Fruit fly (Drosophila melanogaster) whole organism, embryonic: ENCODE results near the gene Ubi-p63E.

ENCODE experiments used
- Asciz ChIP-seq: fragments of 200-800 bp; sonication (Bioruptor generic); optimal IDR thresholded peaks from 2 replicates; lab custom pipeline; 2017; ENCODE audit warnings: missing biosample characterization, mild to moderate bottlenecking, missing genetic modification characterization, missing genetic modification reagents
- CG10565 ChIP-seq: fragments of 200-800 bp; sonication (Bioruptor generic); optimal IDR thresholded peaks from 3 replicates; lab custom pipeline; 2016; ENCODE audit warnings: missing biosample characterization, mild to moderate bottlenecking, missing genetic modification characterization
- CG11398 ChIP-seq: fragments of 200-800 bp; sonication (Bioruptor generic); optimal IDR thresholded peaks from 2 replicates; lab custom pipeline; 2016; ENCODE audit warnings: missing biosample characterization, missing genetic modification characterization
- CG11560 ChIP-seq: fragments of 200-800 bp; sonication (Bioruptor generic); IDR thresholded peaks from 3 replicates; pipeline ENCODE4 v1.3.6; 2022; ENCODE audit warnings: missing biosample characterization, missing genetic modification characterization
- CG11695 ChIP-seq: fragments of 200-800 bp; sonication (Bioruptor generic); IDR thresholded peaks from 3 replicates; pipeline ENCODE4 v1.3.6; 2022; ENCODE audit warnings: missing biosample characterization, missing genetic modification characterization
- CG12659 ChIP-seq: fragments of 200-800 bp; sonication (Bioruptor generic); optimal IDR thresholded peaks from 3 replicates; lab custom pipeline; 2017; ENCODE audit warnings: mild to moderate bottlenecking, missing biosample characterization, missing genetic modification reagents, missing genetic modification characterization
- CG16815 ChIP-seq: fragments of 200-800 bp; sonication (Bioruptor generic); optimal IDR thresholded peaks from 3 replicates; lab custom pipeline; 2017; ENCODE audit warnings: missing biosample characterization, mild to moderate bottlenecking, missing genetic modification characterization
- CG17359 ChIP-seq: fragments of 200-800 bp; sonication (Bioruptor generic); optimal IDR thresholded peaks from 3 replicates; lab custom pipeline; 2018; ENCODE audit warnings: missing biosample characterization, mild to moderate bottlenecking, missing genetic modification characterization, moderate library complexity
- CG17361 ChIP-seq: fragments of 200-800 bp; sonication (Bioruptor generic); IDR thresholded peaks from 3 replicates; pipeline ENCODE4 v1.3.6; 2022; ENCODE audit warnings: missing biosample characterization, missing genetic modification characterization
- CG18011 ChIP-seq: fragments of 200-800 bp; sonication (Bioruptor generic); optimal IDR thresholded peaks from 2 replicates; lab custom pipeline; 2017; ENCODE audit warnings: missing biosample characterization, missing genetic modification characterization, mild to moderate bottlenecking, moderate library complexity, missing genotype
- CG18476 ChIP-seq: fragments of 200-800 bp; sonication (Bioruptor generic); optimal IDR thresholded peaks from 2 replicates; lab custom pipeline; 2016; ENCODE audit warnings: missing biosample characterization, mild to moderate bottlenecking, missing genetic modification characterization
- CG2202 ChIP-seq: fragments of 200-800 bp; sonication (Bioruptor generic); optimal IDR thresholded peaks from 2 replicates; lab custom pipeline; 2018; ENCODE audit warnings: missing biosample characterization, mild to moderate bottlenecking, missing genetic modification characterization
- CG30020 ChIP-seq: fragments of 200-800 bp; optimal IDR thresholded peaks from 2 replicates; lab custom pipeline; 2019; ENCODE audit warnings: missing biosample characterization, mild to moderate bottlenecking, missing genetic modification characterization, moderate library complexity
- CG34376 ChIP-seq: fragments of 200-800 bp; sonication (Bioruptor generic); optimal IDR thresholded peaks from 2 replicates; lab custom pipeline; 2018; ENCODE audit warnings: missing biosample characterization, mild to moderate bottlenecking, missing genetic modification characterization
- CG3847 ChIP-seq: fragments of 200-800 bp; sonication (Bioruptor generic); IDR thresholded peaks from 2 replicates; pipeline ENCODE4 v1.3.6; 2022; ENCODE audit warnings: missing biosample characterization, missing genetic modification characterization
- CG4282 ChIP-seq: fragments of 200-800 bp; sonication (Bioruptor generic); optimal IDR thresholded peaks from 2 replicates; lab custom pipeline; 2016; ENCODE audit warnings: missing biosample characterization, missing genetic modification characterization
- CG4854 ChIP-seq: fragments of 200-800 bp; sonication (Bioruptor generic); optimal IDR thresholded peaks from 2 replicates; lab custom pipeline; 2016; ENCODE audit warnings: missing biosample characterization, missing genetic modification characterization, inconsistent platforms
- CG6683 ChIP-seq: fragments of 200-800 bp; sonication (Bioruptor generic); optimal IDR thresholded peaks from 2 replicates; lab custom pipeline; 2017; ENCODE audit warnings: missing biosample characterization, mild to moderate bottlenecking, missing genetic modification characterization, missing genetic modification reagents
- CG7745 ChIP-seq: fragments of 200-800 bp; sonication (Bioruptor generic); optimal IDR thresholded peaks from 2 replicates; lab custom pipeline; 2018; ENCODE audit warnings: missing biosample characterization, mild to moderate bottlenecking, missing genetic modification characterization, moderate library complexity
- CG8388 ChIP-seq: fragments of 200-800 bp; sonication (Bioruptor generic); optimal IDR thresholded peaks from 2 replicates; lab custom pipeline; 2019; ENCODE audit warnings: missing biosample characterization, mild to moderate bottlenecking, missing genetic modification characterization, moderate library complexity
- CG9876 ChIP-seq: fragments of 200-800 bp; sonication (Bioruptor generic); optimal IDR thresholded peaks from 2 replicates; lab custom pipeline; 2016; ENCODE audit warnings: missing biosample characterization, missing genetic modification characterization
- Camta ChIP-seq: fragments of 200-800 bp; sonication (Bioruptor generic); optimal IDR thresholded peaks from 2 replicates; lab custom pipeline; 2016; ENCODE audit warnings: missing biosample characterization, missing genetic modification characterization
- Dbx ChIP-seq: fragments of 200-800 bp; sonication (Bioruptor generic); IDR thresholded peaks from 3 replicates; pipeline ENCODE4 v1.3.6; 2022; ENCODE audit warnings: missing biosample characterization, missing genetic modification characterization
- Dip2 ChIP-seq: fragments of 200-800 bp; sonication (Bioruptor generic); IDR thresholded peaks from 2 replicates; pipeline ENCODE4 v1.3.6; 2022; ENCODE audit warnings: missing biosample characterization, missing genetic modification characterization
- Doc2 ChIP-seq: fragments of 200-800 bp; sonication (Bioruptor generic); IDR thresholded peaks from 2 replicates; pipeline ENCODE4 v1.3.6; 2022; ENCODE audit warnings: missing biosample characterization, missing genetic modification characterization
- Drgx ChIP-seq: fragments of 200-800 bp; sonication (Bioruptor generic); IDR thresholded peaks from 2 replicates; pipeline ENCODE4 v1.3.6; 2022; ENCODE audit warnings: missing biosample characterization, missing genetic modification characterization
- Eip74EF ChIP-seq, 2 experiments: fragments of 200-800 bp in 1 of 2; fragments of >200 bp in 1 of 2; sonication (Bioruptor generic) in 1 of 2; optimal IDR thresholded peaks; 2 replicates each; lab custom pipeline; 2017 to 2019; ENCODE audit warnings: missing biosample characterization in 2 of 2, missing genetic modification characterization in 2 of 2, mild to moderate bottlenecking in 1 of 2, moderate library complexity in 1 of 2
- Ets97D ChIP-seq: fragments of 200-800 bp; sonication (Bioruptor generic); optimal IDR thresholded peaks from 3 replicates; lab custom pipeline; 2016; ENCODE audit warnings: missing biosample characterization, missing genetic modification characterization
- H15 ChIP-seq: fragments of 200-800 bp; sonication (Bioruptor generic); IDR thresholded peaks from 3 replicates; pipeline ENCODE4 v1.3.6; 2022; ENCODE audit warnings: missing biosample characterization, missing genetic modification characterization
- HLH3B ChIP-seq: fragments of 200-800 bp; sonication (Bioruptor generic); IDR thresholded peaks from 2 replicates; pipeline ENCODE4 v1.3.6; 2022; ENCODE audit warnings: missing biosample characterization, missing genetic modification characterization
- Hr78 ChIP-seq, 2 experiments: fragments of 200-800 bp in 1 of 2; fragments of >200 bp in 1 of 2; sonication (Bioruptor generic) in 1 of 2; optimal IDR thresholded peaks; 2 replicates each; lab custom pipeline; 2017 to 2019; ENCODE audit warnings: missing biosample characterization in 2 of 2, missing genetic modification characterization in 2 of 2, mild to moderate bottlenecking in 1 of 2, moderate library complexity in 1 of 2
- Hsf ChIP-seq: fragments of 200-800 bp; sonication (Bioruptor generic); optimal IDR thresholded peaks from 3 replicates; lab custom pipeline; 2016; ENCODE audit warnings: missing biosample characterization, missing genetic modification characterization
- Jarid2 ChIP-seq: fragments of 200-800 bp; sonication (Bioruptor generic); optimal IDR thresholded peaks from 3 replicates; lab custom pipeline; 2017; ENCODE audit warnings: mild to moderate bottlenecking, missing biosample characterization, missing genetic modification reagents, missing genetic modification characterization
- Lpt ChIP-seq: fragments of >200 bp; optimal IDR thresholded peaks from 2 replicates; lab custom pipeline; 2018; ENCODE audit warnings: missing biosample characterization, missing genetic modification characterization
- Mad ChIP-seq: fragments of 200-800 bp; sonication (Bioruptor generic); optimal IDR thresholded peaks from 2 replicates; lab custom pipeline; 2016; ENCODE audit warnings: missing biosample characterization, missing genetic modification characterization
- Sox102F ChIP-seq: fragments of 200-800 bp; sonication (Bioruptor generic); optimal IDR thresholded peaks from 2 replicates; lab custom pipeline; 2018; ENCODE audit warnings: missing biosample characterization, mild to moderate bottlenecking, missing genetic modification characterization, moderate library complexity
- Spps ChIP-seq: fragments of 200-800 bp; sonication (Bioruptor generic); optimal IDR thresholded peaks from 2 replicates; lab custom pipeline; 2018; ENCODE audit warnings: missing biosample characterization, mild to moderate bottlenecking, missing genetic modification characterization
- btn ChIP-seq: fragments of 200-800 bp; sonication (Bioruptor generic); optimal IDR thresholded peaks from 2 replicates; lab custom pipeline; 2016; ENCODE audit warnings: missing biosample characterization, missing genetic modification characterization
- croc ChIP-seq: fragments of 200-800 bp; sonication (Bioruptor generic); conservative IDR thresholded peaks from 3 replicates; pipeline ENCODE4 v1.3.6; 2022; ENCODE audit warnings: missing biosample characterization, missing genetic modification characterization
- da ChIP-seq: fragments of 200-800 bp; sonication (Bioruptor generic); optimal IDR thresholded peaks from 2 replicates; lab custom pipeline; 2016; ENCODE audit warnings: missing biosample characterization, missing genetic modification characterization
- dmrt99B ChIP-seq: fragments of 200-800 bp; sonication (Bioruptor generic); optimal IDR thresholded peaks from 2 replicates; lab custom pipeline; 2018; ENCODE audit warnings: missing biosample characterization, mild to moderate bottlenecking, missing genetic modification characterization, moderate library complexity
- gcm ChIP-seq: fragments of 200-800 bp; sonication (Bioruptor generic); optimal IDR thresholded peaks from 2 replicates; lab custom pipeline; 2019; ENCODE audit warnings: missing biosample characterization, mild to moderate bottlenecking, missing genetic modification characterization, moderate library complexity
- gro ChIP-seq: fragments of 200-800 bp; sonication (Bioruptor generic); optimal IDR thresholded peaks from 2 replicates; lab custom pipeline; 2016; ENCODE audit warnings: missing biosample characterization, missing genetic modification characterization
- ind ChIP-seq: fragments of 200-800 bp; sonication (Bioruptor generic); optimal IDR thresholded peaks from 3 replicates; lab custom pipeline; 2016; ENCODE audit warnings: missing biosample characterization, missing genetic modification characterization
- pho ChIP-seq: fragments of 200-800 bp; sonication (Bioruptor generic); optimal IDR thresholded peaks from 2 replicates; lab custom pipeline; 2016; ENCODE audit warnings: missing biosample characterization, missing genetic modification characterization
- sob ChIP-seq: fragments of 200-800 bp; sonication (Bioruptor generic); IDR thresholded peaks from 2 replicates; pipeline ENCODE4 v1.3.6; 2022; ENCODE audit warnings: missing biosample characterization, missing genetic modification characterization
- tll ChIP-seq, 2 experiments: fragments of 200-800 bp in 1 of 2; fragments of >200 bp in 1 of 2; sonication (Bioruptor generic) in 1 of 2; optimal IDR thresholded peaks; 2 replicates each; lab custom pipeline; 2017 to 2019; ENCODE audit warnings: missing biosample characterization in 2 of 2, missing genetic modification characterization in 2 of 2, mild to moderate bottlenecking in 1 of 2, moderate library complexity in 1 of 2
- twi ChIP-seq: fragments of 200-800 bp; optimal IDR thresholded peaks from 2 replicates; lab custom pipeline; 2019; ENCODE audit warnings: missing biosample characterization, mild to moderate bottlenecking, missing genetic modification characterization, moderate library complexity

Gene Ubi-p63E

DNA sequence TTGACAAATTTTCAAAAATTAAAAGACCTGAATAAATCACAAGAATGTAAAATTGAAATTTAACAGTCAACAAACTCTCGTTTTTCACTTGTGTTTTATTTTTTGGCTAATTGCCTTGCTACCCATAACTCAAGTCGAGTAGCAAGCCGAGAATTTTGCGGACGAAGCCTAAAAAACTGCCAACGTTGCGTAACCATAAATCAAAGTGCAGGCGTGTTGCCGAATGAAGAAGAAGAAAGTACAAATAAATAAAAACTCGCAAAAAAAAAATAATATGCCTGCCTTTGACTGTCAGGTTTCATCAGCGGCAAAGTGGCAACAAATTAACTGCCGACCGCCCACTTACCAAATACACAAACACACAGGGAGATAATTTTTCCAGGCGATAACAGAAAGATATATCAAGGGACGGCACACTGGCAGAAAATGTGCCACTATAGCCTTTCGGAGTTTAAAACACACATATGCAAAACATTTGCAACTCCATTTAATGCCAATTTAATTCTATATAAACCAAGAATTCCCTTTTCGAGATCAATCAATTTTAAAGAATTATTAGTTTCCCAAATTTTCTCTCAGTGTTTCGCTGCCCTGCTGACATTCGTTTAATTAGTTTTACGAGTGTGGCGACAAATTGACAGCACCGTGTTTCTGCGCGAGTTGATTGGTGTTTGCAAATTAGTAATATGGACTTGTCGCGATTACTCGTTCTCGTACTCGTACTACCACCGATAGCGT is 25.4 kb upstream of the Ubi-p63E start (continued):
- TF ChIP-seq CG9876 (GFP tag; lab: Kevin White, UChicago) (peak; percentile 81), CG11560 (peak; percentile 59; the same call in 1 of the 3 replicates), CG11695 (GFP tag; lab: Robert Waterston, UW) (peak; percentile 84; the same call in 2 of the 3 replicates), Hsf (GFP tag; lab: Kevin White, UChicago) (peak; percentile 88), twi (tag; lab: Kevin White, UChicago) (no peak), CG30020 (tag; lab: Kevin White, UChicago) (no peak), CG18476 (GFP tag; lab: Kevin White, UChicago) (peak; percentile 78), tll (GFP tag; optimal IDR thresholded peaks at IDR 0.05; lab: Kevin White, UChicago) (no peak), CG3847 (GFP tag; lab: Robert Waterston, UW) (peak; percentile 91), Ets97D (GFP tag; lab: Kevin White, UChicago) (peak; percentile 55), HLH3B (GFP tag; lab: Robert Waterston, UW) (peak; percentile 82), Sox102F (GFP tag; lab: Kevin White, UChicago) (peak; percentile 87), Jarid2 (GFP tag; lab: Kevin White, UChicago) (peak; percentile 64), gcm (GFP tag; lab: Kevin White, UChicago) (no peak), Doc2 (GFP tag; lab: Robert Waterston, UW) (peak; percentile 50; the same call in 1 of the 2 replicates), Asciz (GFP tag; lab: Kevin White, UChicago) (peak; percentile 65), CG18011 (GFP tag; lab: Kevin White, UChicago) (peak; percentile 69), CG10565 (GFP tag; lab: Kevin White, UChicago) (no peak), Eip74EF (GFP tag; optimal IDR thresholded peaks at IDR 0.05; lab: Kevin White, UChicago) (peak in 1 of 2 experiments; percentile 37), CG8388 (GFP tag; lab: Kevin White, UChicago) (peak; percentile 56), ind (GFP tag; lab: Kevin White, UChicago) (peak; percentile 87), Hr78 (GFP tag; optimal IDR thresholded peaks at IDR 0.05; lab: Kevin White, UChicago) (no peak), H15 (GFP tag; lab: Robert Waterston, UW) (peak; percentile 76; the same call in 2 of the 3 replicates), pho (GFP tag; lab: Kevin White, UChicago) (peak; percentile 94), Mad (GFP tag; lab: Kevin White, UChicago) (peak; percentile 53), Spps (tag; lab: Kevin White, UChicago) (no peak), Lpt (GFP tag; lab: Kevin White, UChicago) (no peak), CG2202 (tag; lab: Kevin White, UChicago) (peak; percentile 5), sob (GFP tag; lab: Robert Waterston, UW) (peak; percentile 93), CG12659 (GFP tag; lab: Kevin White, UChicago) (peak; percentile 94), gro (GFP tag; lab: Kevin White, UChicago) (peak; percentile 93), CG11398 (GFP tag; lab: Kevin White, UChicago) (peak; percentile 73), Camta (GFP tag; lab: Kevin White, UChicago) (peak; percentile 68), CG4854 (GFP tag; lab: Kevin White, UChicago) (peak; percentile 72), CG17359 (tag; lab: Kevin White, UChicago) (peak; percentile 84), CG16815 (GFP tag; lab: Kevin White, UChicago) (peak; percentile 74), btn (GFP tag; lab: Kevin White, UChicago) (peak; percentile 45), Dbx (GFP tag; lab: Robert Waterston, UW) (peak; percentile 95), croc (peak; percentile 27; the same call in 1 of the 3 replicates), CG34376 (GFP tag; lab: Kevin White, UChicago) (peak; percentile 85), da (GFP tag; lab: Kevin White, UChicago) (peak; percentile 60), CG4282 (GFP tag; lab: Kevin White, UChicago) (peak; percentile 72), CG6683 (GFP tag; lab: Kevin White, UChicago) (peak; percentile 77), CG17361 (GFP tag; lab: Robert Waterston, UW) (peak; percentile 70; the same call in 2 of the 3 replicates), Drgx (GFP tag; lab: Robert Waterston, UW) (peak; percentile 69), CG7745 (tag; lab: Kevin White, UChicago) (no peak), Dip2 (GFP tag; lab: Robert Waterston, UW) (no peak), dmrt99B (tag; lab: Kevin White, UChicago) (peak; percentile 85)
